Worm (Caenorhabditis elegans): ENCODE data around the gene F35E12.10.

The F35E12.10 gene

DNA sequence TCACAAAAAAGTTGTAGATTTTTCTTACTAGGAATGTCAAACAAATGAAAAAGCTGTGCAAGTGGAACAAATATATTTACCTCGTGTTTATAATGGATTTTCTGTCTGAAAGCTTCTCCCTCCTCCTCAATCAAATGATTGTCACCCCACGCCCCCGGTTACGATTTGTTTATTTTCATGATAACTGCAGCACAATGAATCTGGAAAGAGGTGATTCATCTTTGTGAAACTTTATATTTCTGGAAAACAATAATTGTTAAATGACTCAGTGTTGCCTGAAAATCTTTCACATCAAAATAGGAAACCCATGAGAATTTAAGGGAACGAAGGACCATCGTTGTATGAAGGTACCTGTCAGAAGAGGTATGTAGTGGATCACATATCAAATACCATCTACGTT lies at the start of gene F35E12.10:
Gene F35E12.10 (minus strand): TSS at position 101 of the 400 bp plus-strand sequence.
- TF ChIP-seq tra-4 (tag; optimal IDR thresholded peaks at IDR 0.05): no peak
- TF ChIP-seq scrt-1 (GFP tag; IDR thresholded peaks at IDR 0.05): no peak
- TF ChIP-seq hmbx-1 (tag; optimal IDR thresholded peaks at IDR 0.05): no peak
- no peak for TF ChIP-seq aly-1 (tag; optimal IDR thresholded peaks at IDR 0.05)
- no peak for TF ChIP-seq ceh-36 (tag; optimal IDR thresholded peaks at IDR 0.05)
- TF ChIP-seq F13C5.2 (tag; optimal IDR thresholded peaks at IDR 0.05): no peak
- TF ChIP-seq B0310.2 (tag; optimal IDR thresholded peaks at IDR 0.05): no peak
- TF ChIP-seq flt-1 (GFP tag; IDR thresholded peaks at IDR 0.05): no peak
- TF ChIP-seq hnd-1 (tag; optimal IDR thresholded peaks at IDR 0.05): no peak
- no peak for TF ChIP-seq tbx-37 (GFP tag; conservative IDR thresholded peaks at IDR 0.05)

DNA sequence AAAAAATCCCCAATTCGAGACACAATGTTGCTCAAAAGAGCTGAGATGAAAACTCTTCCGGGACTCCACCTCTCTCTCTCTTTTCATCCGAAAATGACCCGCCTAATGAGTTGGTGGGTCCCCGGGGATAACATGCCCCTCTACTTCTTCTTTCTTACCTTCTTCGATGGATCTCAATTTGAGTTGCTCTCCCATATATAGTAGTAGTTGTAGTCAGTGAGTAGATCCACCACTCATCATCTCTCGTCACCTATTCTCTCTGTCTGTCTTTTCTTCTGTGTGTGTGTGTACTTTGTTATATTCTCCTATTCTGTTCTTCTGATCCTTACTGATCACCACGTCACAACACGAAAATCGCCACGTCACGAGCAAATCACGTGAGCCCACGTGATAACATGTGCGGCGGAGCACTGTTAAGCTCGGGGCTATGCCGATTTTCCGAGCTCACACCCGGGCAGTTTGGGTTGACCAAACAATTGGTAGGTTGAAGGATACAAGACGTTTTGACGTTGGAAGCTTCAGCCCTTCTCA lies 47.8 kb upstream of the F35E12.10 start, which contains the start of gene twk-32:
Gene twk-32 (plus strand): TSS at position 396 of the 531 bp plus-strand sequence.
- TF ChIP-seq ama-1 (optimal IDR thresholded peaks at IDR 0.05) (no peak), hnd-1 (tag; optimal IDR thresholded peaks at IDR 0.05) (no peak), sea-1 (GFP tag; conservative IDR thresholded peaks at IDR 0.05) (no peak), tbx-37 (GFP tag; conservative IDR thresholded peaks at IDR 0.05) (no peak), hmg-4 (GFP tag; optimal IDR thresholded peaks at IDR 0.05) (no peak), ceh-13 (GFP tag; optimal IDR thresholded peaks at IDR 0.05) (no peak), F13C5.2 (tag; optimal IDR thresholded peaks at IDR 0.05) (no peak), tbx-11 (GFP tag; IDR thresholded peaks at IDR 0.05) (no peak), ceh-36 (tag; optimal IDR thresholded peaks at IDR 0.05) (no peak)

DNA sequence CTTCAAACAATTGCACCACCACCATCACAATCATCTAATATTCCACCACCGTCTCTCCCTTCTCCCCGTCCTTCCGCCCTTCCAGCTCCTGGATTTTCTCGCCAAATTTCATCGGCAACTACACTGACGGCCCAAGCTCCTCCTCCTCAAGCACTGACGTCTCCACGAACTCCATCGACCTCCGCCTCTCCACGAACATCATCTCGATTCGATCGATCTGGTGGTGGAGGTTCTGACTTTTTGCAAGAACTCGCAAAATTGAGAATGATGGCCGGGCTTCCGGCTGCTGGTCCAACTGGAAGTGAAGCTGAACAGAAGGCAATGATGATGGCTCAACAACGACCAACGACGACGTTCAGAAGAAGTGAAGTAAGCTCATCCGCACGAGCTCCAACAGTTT lies 45.5 kb upstream of the F35E12.10 start:
- no peak for TF ChIP-seq ets-7 (tag; optimal IDR thresholded peaks at IDR 0.05)
- TF ChIP-seq scrt-1 (GFP tag; IDR thresholded peaks at IDR 0.05): no peak
- no peak for TF ChIP-seq ceh-13 (GFP tag; optimal IDR thresholded peaks at IDR 0.05)
- TF ChIP-seq hnd-1 (tag; optimal IDR thresholded peaks at IDR 0.05): no peak
- TF ChIP-seq tra-4 (tag; optimal IDR thresholded peaks at IDR 0.05): no peak
- TF ChIP-seq aly-1 (tag; optimal IDR thresholded peaks at IDR 0.05): no peak
- TF ChIP-seq ama-1 (optimal IDR thresholded peaks at IDR 0.05): no peak
- no peak for TF ChIP-seq F13C5.2 (tag; optimal IDR thresholded peaks at IDR 0.05)
- no peak for TF ChIP-seq sea-1 (GFP tag; conservative IDR thresholded peaks at IDR 0.05)
- no peak for TF ChIP-seq hmbx-1 (tag; optimal IDR thresholded peaks at IDR 0.05)
- TF ChIP-seq B0310.2 (tag; optimal IDR thresholded peaks at IDR 0.05): no peak
- no peak for TF ChIP-seq hmg-4 (GFP tag; optimal IDR thresholded peaks at IDR 0.05)

DNA sequence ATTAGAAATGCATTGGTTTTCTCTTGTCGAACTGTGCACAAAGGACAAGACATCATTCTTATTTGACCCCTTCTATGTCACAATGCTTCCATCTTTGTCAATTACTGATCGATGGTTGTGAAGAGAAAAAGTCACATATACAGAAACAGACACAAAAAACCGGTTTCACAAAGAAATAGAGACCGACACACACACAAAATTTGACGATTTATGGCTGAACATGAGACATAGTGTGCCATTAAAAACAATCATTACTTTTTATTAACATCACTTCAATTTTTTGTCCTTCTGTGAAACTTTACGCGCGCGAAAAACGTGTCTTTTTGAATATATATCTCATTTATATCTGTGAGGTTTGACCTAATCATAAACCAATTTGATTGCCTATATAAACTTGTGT lies 42.0 kb upstream of the F35E12.10 start:
- no peak for TF ChIP-seq aly-1 (tag; optimal IDR thresholded peaks at IDR 0.05)
- TF ChIP-seq B0310.2 (tag; optimal IDR thresholded peaks at IDR 0.05): no peak
- no peak for TF ChIP-seq tbx-37 (GFP tag; conservative IDR thresholded peaks at IDR 0.05)
- no peak for TF ChIP-seq ceh-36 (tag; optimal IDR thresholded peaks at IDR 0.05)
- no peak for TF ChIP-seq ets-7 (tag; optimal IDR thresholded peaks at IDR 0.05)
- no peak for TF ChIP-seq hmbx-1 (tag; optimal IDR thresholded peaks at IDR 0.05)
- TF ChIP-seq F13C5.2 (tag; optimal IDR thresholded peaks at IDR 0.05): no peak
- TF ChIP-seq hnd-1 (tag; optimal IDR thresholded peaks at IDR 0.05): no peak
- TF ChIP-seq scrt-1 (GFP tag; IDR thresholded peaks at IDR 0.05): no peak
- TF ChIP-seq tbx-11 (GFP tag; IDR thresholded peaks at IDR 0.05): no peak

DNA sequence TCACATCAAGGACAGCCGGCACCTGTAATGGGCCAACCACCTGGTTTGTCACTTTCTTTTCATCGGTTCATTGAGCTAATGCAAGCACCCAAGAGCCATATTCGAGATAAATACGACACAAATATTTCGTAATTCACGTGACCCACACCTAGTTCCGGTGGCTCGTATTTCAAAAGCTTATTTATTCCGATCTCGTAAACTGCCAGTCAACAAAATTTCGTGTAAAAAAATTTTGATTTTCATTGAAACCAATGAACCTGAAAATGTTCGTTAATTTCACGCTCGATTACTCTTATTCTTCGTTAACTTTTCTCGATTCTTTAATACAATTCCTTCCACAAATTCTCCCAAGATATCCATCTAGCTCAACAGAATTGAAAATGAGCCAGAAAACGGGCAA lies 41.6 kb upstream of the F35E12.10 start:
- TF ChIP-seq hmg-4 (GFP tag; optimal IDR thresholded peaks at IDR 0.05) (no peak), flt-1 (GFP tag; IDR thresholded peaks at IDR 0.05) (no peak), ceh-36 (tag; optimal IDR thresholded peaks at IDR 0.05) (no peak), tra-4 (tag; optimal IDR thresholded peaks at IDR 0.05) (no peak), scrt-1 (GFP tag; IDR thresholded peaks at IDR 0.05) (no peak), hnd-1 (tag; optimal IDR thresholded peaks at IDR 0.05) (no peak), F13C5.2 (tag; optimal IDR thresholded peaks at IDR 0.05) (no peak), tbx-37 (GFP tag; conservative IDR thresholded peaks at IDR 0.05) (no peak), ama-1 (optimal IDR thresholded peaks at IDR 0.05) (no peak), aly-1 (tag; optimal IDR thresholded peaks at IDR 0.05) (no peak)

DNA sequence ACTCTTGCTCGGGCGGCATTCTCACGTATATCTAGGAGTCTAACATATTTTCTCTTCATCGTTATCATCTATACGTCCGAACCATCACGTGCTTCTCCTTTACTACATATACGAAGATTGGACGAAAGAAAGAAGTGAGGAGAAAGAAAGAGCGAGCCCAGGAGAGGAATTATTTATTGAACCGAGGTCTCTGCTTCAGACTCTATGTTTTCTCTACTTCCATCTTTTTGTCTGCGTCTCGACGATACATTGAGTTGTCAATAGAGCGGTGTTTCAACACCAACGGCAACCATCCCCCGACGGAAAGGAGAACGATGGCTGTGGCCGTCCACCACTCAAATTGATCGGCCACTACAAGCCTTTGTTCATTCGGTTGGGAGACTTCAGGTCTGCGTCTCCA lies 40.8 kb upstream of the F35E12.10 start:
- no peak; the same call in 1 of the 2 replicates for TF ChIP-seq sea-1 (GFP tag; conservative IDR thresholded peaks at IDR 0.05)
- peak; percentile 9 for TF ChIP-seq tra-4 (tag; optimal IDR thresholded peaks at IDR 0.05)
- peak; percentile 79 for TF ChIP-seq hmg-4 (GFP tag; optimal IDR thresholded peaks at IDR 0.05)
- TF ChIP-seq hnd-1 (tag; optimal IDR thresholded peaks at IDR 0.05): no peak
- peak; percentile 27 for TF ChIP-seq ets-7 (tag; optimal IDR thresholded peaks at IDR 0.05)
- TF ChIP-seq F13C5.2 (tag; optimal IDR thresholded peaks at IDR 0.05): no peak
- peak; percentile 2; the same call in 1 of the 2 replicates for TF ChIP-seq tbx-37 (GFP tag; conservative IDR thresholded peaks at IDR 0.05)

DNA sequence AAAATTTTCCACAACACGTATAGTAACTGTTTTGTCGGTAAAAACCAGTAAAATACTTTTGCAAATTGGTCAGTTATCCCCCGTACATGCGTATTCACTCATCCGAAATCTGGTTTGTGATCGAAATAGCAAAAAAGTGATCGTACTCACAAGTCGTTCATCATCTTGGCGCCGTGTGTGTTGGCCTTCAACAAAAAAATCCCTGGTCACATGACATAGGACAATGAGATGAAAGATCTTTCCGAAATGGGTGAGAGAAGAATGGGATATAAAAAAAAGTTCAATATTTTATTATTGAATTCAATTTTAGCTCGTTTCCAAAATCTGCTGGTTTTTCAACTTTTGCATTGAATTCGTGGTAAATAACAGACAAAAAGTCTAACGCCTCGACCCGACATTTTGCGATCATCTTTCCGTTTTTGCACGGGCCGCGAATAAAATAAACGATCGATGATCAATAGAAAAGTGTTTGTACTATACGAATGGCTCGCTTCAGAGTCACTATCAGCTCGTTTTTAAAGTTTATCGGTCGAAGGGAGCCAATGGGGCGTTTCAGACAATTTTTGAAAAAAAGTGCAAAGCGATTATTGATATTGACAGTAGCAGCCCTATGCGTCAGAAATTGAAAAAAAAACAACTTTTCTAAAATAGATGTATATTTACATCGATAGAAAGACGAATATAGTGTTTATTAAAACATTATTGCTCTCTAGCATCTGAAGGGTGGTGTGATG lies 39.6 kb upstream of the F35E12.10 start:
- TF ChIP-seq tra-4 (tag; optimal IDR thresholded peaks at IDR 0.05) (no peak), ets-7 (tag; optimal IDR thresholded peaks at IDR 0.05) (no peak)

DNA sequence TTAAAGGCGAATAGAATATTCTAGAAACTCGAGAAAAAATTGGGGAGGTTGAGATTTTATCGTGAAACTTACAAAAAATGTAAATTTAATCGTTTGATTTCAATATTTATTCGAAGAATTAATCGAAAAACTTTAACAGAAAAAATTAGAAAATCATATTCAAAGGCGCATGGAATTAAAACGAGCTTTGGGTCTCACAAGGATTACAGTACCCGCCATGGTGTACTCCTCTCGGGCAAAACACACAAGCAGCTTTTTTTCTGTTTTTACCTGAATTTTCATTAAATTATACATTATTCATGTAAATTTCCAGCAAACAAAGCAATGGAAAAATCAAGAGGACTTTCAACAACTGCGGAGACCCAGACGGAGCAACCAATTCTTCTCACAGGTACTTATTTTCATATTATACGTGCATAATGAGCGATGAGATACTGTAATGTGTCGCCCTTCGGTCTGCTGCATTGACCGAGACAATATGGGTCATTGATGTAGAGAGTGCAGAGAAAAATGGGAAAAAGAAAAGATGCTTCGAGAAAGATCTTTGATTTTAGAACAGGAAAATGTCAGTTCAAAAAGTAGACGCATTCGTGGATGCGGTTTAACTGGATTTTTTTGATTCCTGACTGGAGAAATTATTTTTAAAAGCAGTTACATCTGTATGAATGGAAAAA lies 38.8 kb upstream of the F35E12.10 start, which contains the start of the genes F53C11.4 and F53C11.5:
Gene F53C11.4 (minus strand): TSS at position 128 of the 674 bp plus-strand sequence.
Gene F53C11.5 (plus strand): TSS at position 325 of the 674 bp plus-strand sequence.
- TF ChIP-seq ama-1 (optimal IDR thresholded peaks at IDR 0.05): no peak
- no peak for TF ChIP-seq hmg-4 (GFP tag; optimal IDR thresholded peaks at IDR 0.05)
- no peak for TF ChIP-seq tra-4 (tag; optimal IDR thresholded peaks at IDR 0.05)
- TF ChIP-seq ceh-13 (GFP tag; optimal IDR thresholded peaks at IDR 0.05): no peak
- TF ChIP-seq tbx-37 (GFP tag; conservative IDR thresholded peaks at IDR 0.05): no peak
- TF ChIP-seq pes-1 (GFP tag; IDR thresholded peaks at IDR 0.05): no peak
- TF ChIP-seq F13C5.2 (tag; optimal IDR thresholded peaks at IDR 0.05): no peak
- TF ChIP-seq ets-7 (tag; optimal IDR thresholded peaks at IDR 0.05): no peak
- no peak for TF ChIP-seq hmbx-1 (tag; optimal IDR thresholded peaks at IDR 0.05)
- TF ChIP-seq ceh-36 (tag; optimal IDR thresholded peaks at IDR 0.05): no peak
- TF ChIP-seq tbx-11 (GFP tag; IDR thresholded peaks at IDR 0.05): no peak
